Worm (Caenorhabditis elegans) whole organism, early embryonic: ENCODE results near the gene str-244.

Source experiments
- B0310.2 ChIP-seq: sonication (generic microtip); optimal IDR thresholded peaks from 2 replicates; lab custom pipeline; 2016; ENCODE audit warnings: mild to moderate bottlenecking, missing genetic modification characterization, missing compliant biosample characterization
- F13C5.2 ChIP-seq: sonication (generic microtip); optimal IDR thresholded peaks from 2 replicates; lab custom pipeline; 2017; ENCODE audit warnings: mild to moderate bottlenecking, missing genetic modification characterization, inconsistent platforms, missing compliant biosample characterization
- aly-1 ChIP-seq: sonication (generic microtip); optimal IDR thresholded peaks from 2 replicates; lab custom pipeline; 2016; ENCODE audit warnings: missing genetic modification characterization, missing compliant biosample characterization
- ama-1 ChIP-seq: fragments of 150-350 bp; optimal IDR thresholded peaks from 2 replicates; lab custom pipeline; 2014
- ceh-36 ChIP-seq: sonication (generic microtip); optimal IDR thresholded peaks from 2 replicates; lab custom pipeline; 2016; ENCODE audit warnings: missing genetic modification characterization, inconsistent platforms, missing compliant biosample characterization
- hmbx-1 ChIP-seq: sonication (generic microtip); optimal IDR thresholded peaks from 2 replicates; lab custom pipeline; 2016; ENCODE audit warnings: mild to moderate bottlenecking, missing genetic modification characterization, missing compliant biosample characterization
- pes-1 ChIP-seq: fragments of 200-800 bp; sonication (Bioruptor generic); IDR thresholded peaks from 2 replicates; pipeline ENCODE4 v1.3.6; 2022; ENCODE audit warnings: missing genetic modification reagents, missing genetic modification characterization, missing compliant biosample characterization
- sea-1 ChIP-seq: fragments of 200-800 bp; sonication (Bioruptor generic); conservative IDR thresholded peaks from 2 replicates; pipeline ENCODE4 v1.3.6; 2022; ENCODE audit warnings: missing genetic modification characterization, missing compliant biosample characterization

ce11 chrV:3054254-3054653 lies 4.6 kb downstream of the str-244 start, which contains the start of gene C50H11.8:
- TF ChIP-seq ama-1 (lab: Kevin White, UChicago) (no peak), sea-1 (GFP tag; lab: Robert Waterston, UW) (no peak), hmbx-1 (no peak), pes-1 (GFP tag; lab: Robert Waterston, UW) (no peak), B0310.2 (tag; lab: Kevin White, UChicago) (no peak), F13C5.2 (tag; lab: Kevin White, UChicago) (no peak), ceh-36 (tag; lab: Kevin White, UChicago) (no peak), aly-1 (no peak)
